Fruit fly (Drosophila melanogaster) whole organism, embryonic: ENCODE measurements around the gene Cisd2.
A peak's percentile ranks its signal among the peaks of the same experiment; 100 is the strongest.

ENCODE experiments used
- CG10462 ChIP-seq: fragments of 200-800 bp; sonication (Bioruptor generic); optimal IDR thresholded peaks from 2 replicates; lab custom pipeline; 2016; ENCODE audit warnings: missing biosample characterization, missing genetic modification characterization
- CG10979 ChIP-seq: fragments of 200-800 bp; sonication (Bioruptor generic); optimal IDR thresholded peaks from 2 replicates; lab custom pipeline; 2018; ENCODE audit warnings: missing biosample characterization, mild to moderate bottlenecking, missing genetic modification characterization, moderate library complexity
- CG13287 ChIP-seq: fragments of 200-800 bp; sonication (Bioruptor generic); IDR thresholded peaks from 2 replicates; pipeline ENCODE4 v1.3.6; 2022; ENCODE audit warnings: missing biosample characterization, missing genetic modification characterization; ENCODE audit not compliant: partially characterized antibody
- CG15696 ChIP-seq: fragments of 200-800 bp; sonication (Bioruptor generic); optimal IDR thresholded peaks from 2 replicates; lab custom pipeline; 2019; ENCODE audit warnings: missing biosample characterization, mild to moderate bottlenecking, missing genetic modification characterization, moderate library complexity
- CG16863 ChIP-seq: fragments of 200-800 bp; sonication (Bioruptor generic); optimal IDR thresholded peaks from 3 replicates; lab custom pipeline; 2016; ENCODE audit warnings: missing biosample characterization, missing genetic modification characterization
- CG2120 ChIP-seq: fragments of 200-800 bp; sonication (Bioruptor generic); optimal IDR thresholded peaks from 3 replicates; lab custom pipeline; 2016; ENCODE audit warnings: missing biosample characterization, missing genetic modification characterization
- CG2712 ChIP-seq: fragments of 200-800 bp; optimal IDR thresholded peaks from 3 replicates; lab custom pipeline; 2019; ENCODE audit warnings: missing biosample characterization, mild to moderate bottlenecking, missing genetic modification characterization, moderate library complexity
- CG30431 ChIP-seq: fragments of 200-800 bp; sonication (Bioruptor generic); optimal IDR thresholded peaks from 2 replicates; lab custom pipeline; 2017; ENCODE audit warnings: missing biosample characterization, missing genetic modification characterization
- CG3281 ChIP-seq: fragments of 200-800 bp; sonication (Bioruptor generic); optimal IDR thresholded peaks from 3 replicates; lab custom pipeline; 2017; ENCODE audit warnings: missing biosample characterization, mild to moderate bottlenecking, missing genetic modification characterization
- CG6765 ChIP-seq: fragments of 200-800 bp; sonication (Bioruptor generic); optimal IDR thresholded peaks from 3 replicates; lab custom pipeline; 2017; ENCODE audit warnings: missing biosample characterization, mild to moderate bottlenecking, missing genetic modification characterization
- CG7839 ChIP-seq: fragments of 200-800 bp; sonication (Bioruptor generic); optimal IDR thresholded peaks from 3 replicates; lab custom pipeline; 2018; ENCODE audit warnings: missing biosample characterization, mild to moderate bottlenecking, missing genetic modification characterization, moderate library complexity
- CHES-1-like ChIP-seq: fragments of 200-800 bp; sonication (Bioruptor generic); optimal IDR thresholded peaks from 2 replicates; lab custom pipeline; 2016; ENCODE audit warnings: missing biosample characterization, missing genetic modification characterization
- Dek ChIP-seq: fragments of 200-800 bp; sonication (Bioruptor generic); optimal IDR thresholded peaks from 3 replicates; lab custom pipeline; 2019; ENCODE audit warnings: missing biosample characterization, mild to moderate bottlenecking, missing genetic modification characterization, moderate library complexity
- Hr51 ChIP-seq, 2 experiments: fragments of 200-800 bp; sonication (Bioruptor generic); optimal IDR thresholded peaks; 2 replicates in 1 of 2; 3 replicates in 1 of 2; lab custom pipeline; 2016 to 2018; ENCODE audit warnings: missing biosample characterization in 2 of 2, missing genetic modification characterization in 2 of 2, mild to moderate bottlenecking in 1 of 2, moderate library complexity in 1 of 2
- Hsf ChIP-seq: fragments of 200-800 bp; sonication (Bioruptor generic); optimal IDR thresholded peaks from 3 replicates; lab custom pipeline; 2016; ENCODE audit warnings: missing biosample characterization, missing genetic modification characterization
- MTF-1 ChIP-seq: fragments of 200-800 bp; sonication (Bioruptor generic); optimal IDR thresholded peaks from 2 replicates; lab custom pipeline; 2018; ENCODE audit warnings: missing biosample characterization, mild to moderate bottlenecking, missing genetic modification characterization, borderline replicate concordance
- NC2α ChIP-seq: fragments of 200-800 bp; sonication (Bioruptor generic); optimal IDR thresholded peaks from 2 replicates; lab custom pipeline; 2016; ENCODE audit warnings: missing biosample characterization, missing genetic modification characterization
- Nf-YA ChIP-seq: fragments of 200-800 bp; sonication (Bioruptor generic); IDR thresholded peaks from 2 replicates; pipeline ENCODE4 v1.3.6; 2022; ENCODE audit warnings: missing biosample characterization, missing genetic modification characterization
- Ravus ChIP-seq: fragments of 200-800 bp; sonication (Bioruptor generic); IDR thresholded peaks from 2 replicates; pipeline ENCODE4 v1.3.6; 2022; ENCODE audit warnings: missing biosample characterization, missing genetic modification characterization
- Sox100B ChIP-seq: fragments of 200-800 bp; sonication (Bioruptor generic); optimal IDR thresholded peaks from 3 replicates; lab custom pipeline; 2018; ENCODE audit warnings: missing biosample characterization, mild to moderate bottlenecking, missing genetic modification characterization
- Sox102F ChIP-seq: fragments of 200-800 bp; sonication (Bioruptor generic); optimal IDR thresholded peaks from 2 replicates; lab custom pipeline; 2018; ENCODE audit warnings: missing biosample characterization, mild to moderate bottlenecking, missing genetic modification characterization, moderate library complexity
- Sry-β ChIP-seq: fragments of 200-800 bp; sonication (Bioruptor generic); optimal IDR thresholded peaks from 2 replicates; lab custom pipeline; 2018; ENCODE audit warnings: missing biosample characterization, mild to moderate bottlenecking, missing genetic modification characterization, moderate library complexity
- Stat92E ChIP-seq, 3 experiments: fragments of >200 bp in 2 of 3; fragments of 200-800 bp in 1 of 3; sonication (Bioruptor generic) in 1 of 3; optimal IDR thresholded peaks; 2 replicates each; lab custom pipeline; 2017 to 2019; ENCODE audit warnings: missing biosample characterization in 3 of 3, missing genetic modification characterization in 3 of 3, mild to moderate bottlenecking in 1 of 3, moderate library complexity in 1 of 3
- ab ChIP-seq: fragments of 200-800 bp; sonication (Bioruptor generic); optimal IDR thresholded peaks from 2 replicates; lab custom pipeline; 2016; ENCODE audit warnings: missing biosample characterization, missing genetic modification characterization
- ase ChIP-seq: fragments of 200-800 bp; sonication (Bioruptor generic); IDR thresholded peaks from 3 replicates; pipeline ENCODE4 v1.3.6; 2022; ENCODE audit warnings: missing biosample characterization, missing genetic modification characterization
- cg ChIP-seq: fragments of 200-800 bp; sonication (Bioruptor generic); optimal IDR thresholded peaks from 3 replicates; lab custom pipeline; 2019; ENCODE audit warnings: missing biosample characterization, mild to moderate bottlenecking, missing genetic modification characterization, moderate library complexity
- ci ChIP-seq: fragments of 200-800 bp; sonication (Bioruptor generic); IDR thresholded peaks from 3 replicates; pipeline ENCODE4 v1.3.6; 2022; ENCODE audit warnings: missing biosample characterization, missing genetic modification characterization
- dan ChIP-seq: fragments of 200-800 bp; sonication (Bioruptor generic); IDR thresholded peaks from 2 replicates; pipeline ENCODE4 v1.3.6; 2022; ENCODE audit warnings: missing biosample characterization, missing genetic modification characterization
- dmrt11E ChIP-seq: fragments of 200-800 bp; sonication (Bioruptor generic); optimal IDR thresholded peaks from 3 replicates; lab custom pipeline; 2018; ENCODE audit warnings: missing biosample characterization, mild to moderate bottlenecking, missing genetic modification characterization, moderate library complexity
- fd102C ChIP-seq: fragments of 200-800 bp; sonication (Bioruptor generic); optimal IDR thresholded peaks from 2 replicates; lab custom pipeline; 2018; ENCODE audit warnings: missing biosample characterization, mild to moderate bottlenecking, missing genetic modification characterization, moderate library complexity
- fru ChIP-seq: fragments of >200 bp; optimal IDR thresholded peaks from 2 replicates; lab custom pipeline; 2017
- gem ChIP-seq: fragments of 200-800 bp; sonication (Bioruptor generic); optimal IDR thresholded peaks from 2 replicates; lab custom pipeline; 2019; ENCODE audit warnings: missing biosample characterization, mild to moderate bottlenecking, missing genetic modification characterization, moderate library complexity
- jumu ChIP-seq: fragments of 200-800 bp; sonication (Bioruptor generic); optimal IDR thresholded peaks from 3 replicates; lab custom pipeline; 2016; ENCODE audit warnings: missing biosample characterization, missing genetic modification characterization
- lmd ChIP-seq: fragments of 200-800 bp; sonication (Bioruptor generic); IDR thresholded peaks from 2 replicates; pipeline ENCODE4 v1.3.6; 2022; ENCODE audit warnings: missing biosample characterization, missing genetic modification characterization
- lola ChIP-seq, 3 experiments: fragments of >200 bp in 2 of 3; fragments of 200-800 bp in 1 of 3; sonication (Bioruptor generic) in 1 of 3; optimal IDR thresholded peaks; 2 replicates each; lab custom pipeline; 2017 to 2019; ENCODE audit warnings: missing biosample characterization in 3 of 3, missing genetic modification characterization in 3 of 3, mild to moderate bottlenecking in 1 of 3, moderate library complexity in 1 of 3
- nau ChIP-seq: fragments of 200-800 bp; sonication (Bioruptor generic); optimal IDR thresholded peaks from 3 replicates; lab custom pipeline; 2017; ENCODE audit warnings: missing biosample characterization, mild to moderate bottlenecking, missing genetic modification characterization, missing genetic modification reagents
- peb ChIP-seq: fragments of 200-800 bp; sonication (Bioruptor generic); IDR thresholded peaks from 2 replicates; pipeline ENCODE4 v1.3.6; 2022; ENCODE audit warnings: missing biosample characterization, missing genetic modification characterization
- pros ChIP-seq: fragments of 200-800 bp; sonication (Bioruptor generic); optimal IDR thresholded peaks from 3 replicates; lab custom pipeline; 2019; ENCODE audit warnings: missing biosample characterization, mild to moderate bottlenecking, missing genetic modification characterization, moderate library complexity
- row ChIP-seq: fragments of 200-800 bp; sonication (Bioruptor generic); IDR thresholded peaks from 3 replicates; pipeline ENCODE4 v1.3.6; 2022; ENCODE audit warnings: missing biosample characterization, missing genetic modification characterization
- sens ChIP-seq: fragments of 200-800 bp; sonication (Bioruptor generic); peaks from one replicate; lab custom pipeline; 2016; ENCODE audit warnings: missing biosample characterization, missing genetic modification characterization
- slbo ChIP-seq: fragments of 200-800 bp; sonication (Bioruptor generic); IDR thresholded peaks from 2 replicates; pipeline ENCODE4 v1.3.6; 2022; ENCODE audit warnings: missing biosample characterization, missing genetic modification characterization
- sna ChIP-seq: fragments of 200-800 bp; sonication (Bioruptor generic); IDR thresholded peaks from 2 replicates; pipeline ENCODE4 v1.3.6; 2022; ENCODE audit warnings: missing biosample characterization, missing genetic modification characterization; ENCODE audit not compliant: partially characterized antibody
- so ChIP-seq: fragments of 200-800 bp; sonication (Bioruptor generic); IDR thresholded peaks from 3 replicates; pipeline ENCODE4 v1.3.6; 2022; ENCODE audit warnings: missing biosample characterization, missing genetic modification characterization
- tin ChIP-seq: fragments of 200-800 bp; sonication (Bioruptor generic); optimal IDR thresholded peaks from 3 replicates; lab custom pipeline; 2016; ENCODE audit warnings: missing biosample characterization, missing genetic modification characterization
- tll ChIP-seq, 2 experiments: fragments of 200-800 bp in 1 of 2; fragments of >200 bp in 1 of 2; sonication (Bioruptor generic) in 1 of 2; optimal IDR thresholded peaks; 2 replicates each; lab custom pipeline; 2017 to 2019; ENCODE audit warnings: missing biosample characterization in 2 of 2, missing genetic modification characterization in 2 of 2, mild to moderate bottlenecking in 1 of 2, moderate library complexity in 1 of 2
- tna ChIP-seq: fragments of 200-800 bp; sonication (Bioruptor generic); IDR thresholded peaks from 2 replicates; pipeline ENCODE4 v1.3.6; 2022; ENCODE audit warnings: missing biosample characterization, missing genetic modification characterization; ENCODE audit not compliant: partially characterized antibody
- trem ChIP-seq: fragments of 200-800 bp; optimal IDR thresholded peaks from 3 replicates; lab custom pipeline; 2019; ENCODE audit warnings: missing biosample characterization, mild to moderate bottlenecking, missing genetic modification characterization, moderate library complexity
- tx ChIP-seq: fragments of 200-800 bp; sonication (Bioruptor generic); optimal IDR thresholded peaks from 2 replicates; lab custom pipeline; 2016; ENCODE audit warnings: missing biosample characterization, missing genetic modification characterization
- zf30C ChIP-seq: fragments of 200-800 bp; sonication (Bioruptor generic); optimal IDR thresholded peaks from 3 replicates; lab custom pipeline; 2018; ENCODE audit warnings: missing biosample characterization, mild to moderate bottlenecking, missing genetic modification characterization
- zfh1 ChIP-seq: fragments of 200-800 bp; sonication (Bioruptor generic); IDR thresholded peaks from 3 replicates; pipeline ENCODE4 v1.3.6; 2022; ENCODE audit warnings: missing biosample characterization, missing genetic modification characterization

Cisd2 gene

dm6 chr3R:29265075-29265474 is 41.8 kb upstream of the Cisd2 start (continued):
- TF ChIP-seq Dek (tag; lab: Kevin White, UChicago) (no peak), CG16863 (no peak), CG3281 (no peak), zfh1 (GFP tag; lab: Robert Waterston, UW) (peak; percentile 48; the same call in 1 of the 3 replicates), tna (GFP tag; lab: Robert Waterston, UW) (no peak), Nf-YA (no peak), CG10462 (GFP tag; lab: Kevin White, UChicago) (no peak), zf30C (GFP tag; lab: Kevin White, UChicago) (peak; percentile 90), CG6765 (GFP tag; lab: Kevin White, UChicago) (no peak), ab (GFP tag; lab: Kevin White, UChicago) (no peak), nau (GFP tag; lab: Kevin White, UChicago) (no peak), Hsf (GFP tag; lab: Kevin White, UChicago) (no peak), Sox100B (no peak), peb (GFP tag; lab: Robert Waterston, UW) (0 out of 2 replicates have a peak, but pooled peaks have one; percentile 10), sna (GFP tag; lab: Robert Waterston, UW) (no peak), NC2α (peak; percentile 31), CG7839 (peak; percentile 51)
- TF ChIP-seq, all 482 proteins: peak for 110

dm6 chr3R:29263264-29263663 is 40.0 kb upstream of the Cisd2 start:
- TF ChIP-seq tll (GFP tag; optimal IDR thresholded peaks at IDR 0.05; lab: Kevin White, UChicago) (peak in 1 of 2 experiments; percentile 79), slbo (GFP tag; lab: Robert Waterston, UW) (no peak), Sry-β (GFP tag; lab: Kevin White, UChicago) (peak; percentile 88), lmd (no peak), CG15696 (peak; percentile 4), Sox102F (GFP tag; lab: Kevin White, UChicago) (no peak), Ravus (GFP tag; lab: Robert Waterston, UW) (no peak), so (GFP tag; lab: Robert Waterston, UW) (no peak), fru (lab: Kevin White, UChicago) (no peak), fd102C (GFP tag; lab: Kevin White, UChicago) (no peak), cg (GFP tag; lab: Kevin White, UChicago) (no peak), MTF-1 (GFP tag; lab: Kevin White, UChicago) (no peak), CG30431 (GFP tag; lab: Kevin White, UChicago) (no peak), ci (GFP tag; lab: Robert Waterston, UW) (no peak), CG2120 (GFP tag; lab: Kevin White, UChicago) (no peak), gem (tag; lab: Kevin White, UChicago) (peak; percentile 1), Stat92E (GFP tag; optimal IDR thresholded peaks at IDR 0.05; lab: Kevin White, UChicago) (peak in 1 of 3 experiments; percentile 73), tx (GFP tag; lab: Kevin White, UChicago) (no peak), dan (GFP tag; lab: Robert Waterston, UW) (no peak), lola (GFP tag; optimal IDR thresholded peaks at IDR 0.05; lab: Kevin White, UChicago) (peak in 1 of 3 experiments; percentile 24), CG13287 (GFP tag; lab: Robert Waterston, UW) (no peak), dmrt11E (tag; lab: Kevin White, UChicago) (peak; percentile 45), sens (GFP tag; lab: Kevin White, UChicago) (peak; percentile 18), CG2712 (tag; lab: Kevin White, UChicago) (peak; percentile 6), CHES-1-like (GFP tag; lab: Kevin White, UChicago) (no peak), CG10979 (tag; lab: Kevin White, UChicago) (peak; percentile 6), row (GFP tag; lab: Robert Waterston, UW) (peak; percentile 47; the same call in 2 of the 3 replicates), ase (GFP tag; lab: Robert Waterston, UW) (no peak), pros (peak; percentile 6), Hr51 (GFP tag; optimal IDR thresholded peaks at IDR 0.05; lab: Kevin White, UChicago) (no peak), tin (GFP tag; lab: Kevin White, UChicago) (no peak), trem (peak; percentile 5), jumu (GFP tag; lab: Kevin White, UChicago) (no peak), Nf-YA (no peak)
